Worm (Caenorhabditis elegans) whole organism, L2 larva: ENCODE results near the gene C56G2.9.

Source experiments
- R02D3.7 ChIP-seq: fragments of 150-350 bp; optimal IDR thresholded peaks from 2 replicates; lab custom pipeline; 2014; ENCODE audit warnings: missing biosample characterization, missing genetic modification characterization
- aly-2 ChIP-seq: fragments of 150-350 bp; optimal IDR thresholded peaks from 2 replicates; lab custom pipeline; 2014; ENCODE audit warnings: missing biosample characterization, missing genetic modification characterization
- ceh-16 ChIP-seq: fragments of 150-350 bp; optimal IDR thresholded peaks from 2 replicates; lab custom pipeline; 2014; ENCODE audit warnings: missing biosample characterization, missing genetic modification characterization
- dmd-4 ChIP-seq: sonication (generic microtip); optimal IDR thresholded peaks from 2 replicates; lab custom pipeline; 2017; ENCODE audit warnings: missing biosample characterization, missing genetic modification characterization
- elt-3 ChIP-seq: sonication (generic microtip); optimal IDR thresholded peaks from 2 replicates; lab custom pipeline; 2017; ENCODE audit warnings: missing biosample characterization, missing genetic modification characterization
- mbf-1 ChIP-seq: sonication (generic microtip); optimal IDR thresholded peaks from 2 replicates; lab custom pipeline; 2017; ENCODE audit warnings: missing biosample characterization, missing genetic modification characterization
- mdl-1 ChIP-seq, 2 experiments: fragments of 150-350 bp in 1 of 2; sonication (generic microtip) in 1 of 2; optimal IDR thresholded peaks; 2 replicates each; lab custom pipeline; 2017; ENCODE audit warnings: missing biosample characterization in 2 of 2, missing genetic modification characterization in 2 of 2
- nhr-10 ChIP-seq: sonication (generic microtip); optimal IDR thresholded peaks from 2 replicates; lab custom pipeline; 2017; ENCODE audit warnings: missing biosample characterization, missing genetic modification characterization
- nhr-11 ChIP-seq: fragments of 150-350 bp; optimal IDR thresholded peaks from 2 replicates; lab custom pipeline; 2014; ENCODE audit warnings: missing biosample characterization, missing genetic modification characterization
- nhr-237 ChIP-seq: fragments of 150-350 bp; optimal IDR thresholded peaks from 2 replicates; lab custom pipeline; 2014; ENCODE audit warnings: missing biosample characterization, missing genetic modification characterization
- nhr-25 ChIP-seq: fragments of 150-350 bp; sonication (generic microtip); optimal IDR thresholded peaks from 3 replicates; lab custom pipeline; 2014; ENCODE audit warnings: missing biosample characterization, missing genetic modification characterization
- nhr-77 ChIP-seq: fragments of 150-350 bp; optimal IDR thresholded peaks from 2 replicates; lab custom pipeline; 2014; ENCODE audit warnings: missing biosample characterization, missing genetic modification characterization
- skn-1 ChIP-seq: sonication (generic microtip); optimal IDR thresholded peaks from 2 replicates; lab custom pipeline; 2017; ENCODE audit warnings: missing biosample characterization, missing genetic modification characterization
- ztf-11 ChIP-seq: sonication (generic microtip); optimal IDR thresholded peaks from 2 replicates; lab custom pipeline; 2017; ENCODE audit warnings: missing biosample characterization, missing genetic modification characterization

DNA sequence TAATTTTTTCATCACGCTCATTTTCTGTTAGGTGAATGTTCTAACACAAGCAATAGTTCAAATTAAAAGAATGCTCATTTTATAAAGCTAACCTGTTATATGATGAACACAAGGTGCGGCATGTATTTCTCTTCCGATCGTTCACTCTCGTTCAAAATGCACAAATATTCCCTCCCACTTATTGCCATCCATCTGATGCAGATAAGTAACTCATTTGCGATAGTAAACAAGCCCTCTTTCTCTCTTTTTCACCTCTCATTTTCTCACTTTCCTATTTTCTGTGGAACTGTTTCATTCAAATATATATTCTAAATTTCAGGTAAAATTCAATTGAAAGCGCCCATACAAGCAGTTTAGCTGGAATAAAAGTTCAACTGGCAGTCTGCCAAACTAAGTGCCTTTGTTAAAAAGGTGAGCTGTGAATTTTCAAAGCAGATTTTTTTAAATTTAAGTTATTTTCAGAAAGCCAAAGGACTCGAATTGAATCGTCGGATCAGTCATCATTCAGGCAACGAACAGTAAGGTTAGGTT lies 2.9 kb upstream of the C56G2.9 start, which contains the start of the genes trmt-10C.2 and C56G2.22:
- TF ChIP-seq ceh-16 (tag; lab: Kevin White, UChicago) (no peak), nhr-77 (tag; lab: Kevin White, UChicago) (no peak), ztf-11 (tag; lab: Kevin White, UChicago) (no peak), nhr-237 (no peak), elt-3 (tag; lab: Kevin White, UChicago) (no peak), skn-1 (tag; lab: Kevin White, UChicago) (no peak), nhr-25 (tag; lab: Kevin White, UChicago) (no peak), R02D3.7 (tag; lab: Kevin White, UChicago) (no peak), mbf-1 (tag; lab: Kevin White, UChicago) (no peak), nhr-10 (tag; lab: Kevin White, UChicago) (no peak), mdl-1 (tag; optimal IDR thresholded peaks at IDR 0.05; lab: Kevin White, UChicago) (no peak), nhr-11 (no peak), dmd-4 (tag; lab: Kevin White, UChicago) (no peak), aly-2 (tag; lab: Kevin White, UChicago) (no peak)
